Fruit fly (Drosophila melanogaster): ENCODE results near the gene Sry-delta.

The Sry-delta gene

DNA sequence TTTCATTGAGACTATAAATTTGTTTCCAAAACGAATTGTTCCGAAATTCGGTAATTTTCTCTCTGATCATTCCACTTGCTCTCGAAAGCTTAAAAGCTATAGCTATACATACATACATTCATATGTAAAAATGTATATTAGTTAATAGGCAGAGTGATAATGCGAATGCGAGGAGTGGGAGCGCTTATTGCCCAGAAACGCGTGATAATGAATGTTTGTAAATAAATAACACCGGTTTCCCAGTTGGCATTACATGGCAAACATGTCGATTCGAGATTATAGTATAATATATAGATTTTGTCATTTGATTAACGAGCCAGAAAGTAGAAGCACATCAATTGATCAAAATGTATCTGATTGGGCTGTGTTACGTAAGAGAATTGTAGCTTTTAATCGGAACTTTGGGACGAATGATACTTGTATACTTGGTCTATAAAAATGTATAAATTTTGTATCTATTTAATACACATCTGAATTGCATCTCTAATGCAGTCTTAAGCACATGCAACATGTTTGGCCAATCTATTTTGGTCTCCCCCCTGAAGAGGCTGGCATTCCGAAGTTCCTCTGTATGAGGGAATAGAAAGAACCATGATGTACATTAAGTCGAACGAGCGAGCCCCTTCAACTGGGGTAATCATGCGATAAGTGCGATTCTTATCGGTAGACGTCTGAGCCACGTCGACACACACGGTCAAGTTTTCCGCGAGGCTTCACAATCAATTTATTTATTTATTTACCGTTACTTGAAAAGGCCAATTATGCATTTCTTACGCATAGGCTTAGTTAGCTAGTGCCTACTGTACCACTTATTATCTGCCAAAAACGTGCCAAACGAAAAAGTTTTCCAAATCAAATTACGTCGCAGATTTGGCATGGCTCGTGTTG, 30.3 kb upstream of the Sry-delta start (continued):
- TF ChIP-seq CG4820 (GFP tag; optimal IDR thresholded peaks at IDR 0.05): no peak
- TF ChIP-seq CG14860 (GFP tag; IDR thresholded peaks at IDR 0.05; ENCODE audit: partially characterized antibody): no peak
- peak; percentile 33; the same call in 1 of the 3 replicates for TF ChIP-seq Dbx (GFP tag; IDR thresholded peaks at IDR 0.05)
- no peak for TF ChIP-seq NC2α (GFP tag; optimal IDR thresholded peaks at IDR 0.05)
- no peak for TF ChIP-seq wek (GFP tag; optimal IDR thresholded peaks at IDR 0.05)
- TF ChIP-seq Bteb2 (GFP tag; optimal IDR thresholded peaks at IDR 0.05): no peak
- TF ChIP-seq jigr1 (GFP tag; IDR thresholded peaks at IDR 0.05): no peak
- no peak for TF ChIP-seq CG3163 (GFP tag; optimal IDR thresholded peaks at IDR 0.05)
- TF ChIP-seq Pdp1 (GFP tag; optimal IDR thresholded peaks at IDR 0.05): peak in 1 of 2 experiments; percentile 88
- no peak for TF ChIP-seq Mes4 (GFP tag; optimal IDR thresholded peaks at IDR 0.05)
- TF ChIP-seq CG10366 (GFP tag; IDR thresholded peaks at IDR 0.05): no peak
- no peak for TF ChIP-seq CG3838 (GFP tag; optimal IDR thresholded peaks at IDR 0.05)
- no peak for TF ChIP-seq salm (tag; optimal IDR thresholded peaks at IDR 0.05)
- TF ChIP-seq CG12071 (GFP tag; optimal IDR thresholded peaks at IDR 0.05): no peak
- TF ChIP-seq nerfin-1 (tag; optimal IDR thresholded peaks at IDR 0.05): no peak
- no peak for TF ChIP-seq CG13296 (GFP tag; optimal IDR thresholded peaks at IDR 0.05)
- TF ChIP-seq Myb (GFP tag; optimal IDR thresholded peaks at IDR 0.05): peak; percentile 2
- TF ChIP-seq CG9727 (GFP tag; optimal IDR thresholded peaks at IDR 0.05): peak; percentile 28
- TF ChIP-seq CG1832 (GFP tag; optimal IDR thresholded peaks at IDR 0.05): no peak
- no peak for TF ChIP-seq pfk (GFP tag; optimal IDR thresholded peaks at IDR 0.05)
- no peak for TF ChIP-seq tup (GFP tag; optimal IDR thresholded peaks at IDR 0.05)
- no peak for TF ChIP-seq ftz-f1 (GFP tag; optimal IDR thresholded peaks at IDR 0.05)
- no peak for TF ChIP-seq CG15479 (GFP tag; optimal IDR thresholded peaks at IDR 0.05)
- TF ChIP-seq inv (GFP tag; IDR thresholded peaks at IDR 0.05; ENCODE audit: partially characterized antibody): no peak
- peak; percentile 11 for TF ChIP-seq Hmr (GFP tag; optimal IDR thresholded peaks at IDR 0.05)
- TF ChIP-seq mld (GFP tag; IDR thresholded peaks at IDR 0.05; ENCODE audit: partially characterized antibody): no peak
- TF ChIP-seq CG32532 (GFP tag; IDR thresholded peaks at IDR 0.05): peak; percentile 83
- TF ChIP-seq CG10462 (GFP tag; optimal IDR thresholded peaks at IDR 0.05): no peak
- TF ChIP-seq CG11504 (tag; optimal IDR thresholded peaks at IDR 0.05): no peak
- TF ChIP-seq Atf3 (GFP tag; optimal IDR thresholded peaks at IDR 0.05): no peak
- no peak for TF ChIP-seq CG7786 (GFP tag; optimal IDR thresholded peaks at IDR 0.05)
- TF ChIP-seq Ssrp (tag; optimal IDR thresholded peaks at IDR 0.05): no peak
- TF ChIP-seq CG11247 (GFP tag; IDR thresholded peaks at IDR 0.05): 0 out of 2 replicates have a peak, but pooled peaks have one; percentile 27
- TF ChIP-seq CG17612 (GFP tag; IDR thresholded peaks at IDR 0.05): no peak
- TF ChIP-seq CG15696 (tag; optimal IDR thresholded peaks at IDR 0.05): no peak
- peak; percentile 54 for TF ChIP-seq Atf6 (GFP tag; IDR thresholded peaks at IDR 0.05)
- TF ChIP-seq rib (GFP tag; IDR thresholded peaks at IDR 0.05): peak; percentile 68; the same call in 1 of the 2 replicates
- TF ChIP-seq CG7963 (GFP tag; IDR thresholded peaks at IDR 0.05; ENCODE audit: partially characterized antibody): no peak
- no peak for TF ChIP-seq Oli (tag; optimal IDR thresholded peaks at IDR 0.05)
- no peak for TF ChIP-seq jumu (GFP tag; optimal IDR thresholded peaks at IDR 0.05)
- TF ChIP-seq tx (GFP tag; optimal IDR thresholded peaks at IDR 0.05): no peak
- TF ChIP-seq CG5953 (GFP tag; IDR thresholded peaks at IDR 0.05): no peak
- no peak for TF ChIP-seq Fer1 (GFP tag; optimal IDR thresholded peaks at IDR 0.05)
- TF ChIP-seq Aef1 (GFP tag; IDR thresholded peaks at IDR 0.05): no peak
- TF ChIP-seq mirr (GFP tag; optimal IDR thresholded peaks at IDR 0.05): peak; percentile 64
- peak; percentile 18 for TF ChIP-seq Xbp1 (GFP tag; optimal IDR thresholded peaks at IDR 0.05)
- TF ChIP-seq CG10274 (GFP tag; optimal IDR thresholded peaks at IDR 0.05): peak; percentile 85
- peak; percentile 95 for TF ChIP-seq cwo (GFP tag; optimal IDR thresholded peaks at IDR 0.05)
- no peak for TF ChIP-seq Oaz (GFP tag; IDR thresholded peaks at IDR 0.05)
